Worm (Caenorhabditis elegans): ENCODE measurements around the gene cpg-7.

The cpg-7 gene

DNA sequence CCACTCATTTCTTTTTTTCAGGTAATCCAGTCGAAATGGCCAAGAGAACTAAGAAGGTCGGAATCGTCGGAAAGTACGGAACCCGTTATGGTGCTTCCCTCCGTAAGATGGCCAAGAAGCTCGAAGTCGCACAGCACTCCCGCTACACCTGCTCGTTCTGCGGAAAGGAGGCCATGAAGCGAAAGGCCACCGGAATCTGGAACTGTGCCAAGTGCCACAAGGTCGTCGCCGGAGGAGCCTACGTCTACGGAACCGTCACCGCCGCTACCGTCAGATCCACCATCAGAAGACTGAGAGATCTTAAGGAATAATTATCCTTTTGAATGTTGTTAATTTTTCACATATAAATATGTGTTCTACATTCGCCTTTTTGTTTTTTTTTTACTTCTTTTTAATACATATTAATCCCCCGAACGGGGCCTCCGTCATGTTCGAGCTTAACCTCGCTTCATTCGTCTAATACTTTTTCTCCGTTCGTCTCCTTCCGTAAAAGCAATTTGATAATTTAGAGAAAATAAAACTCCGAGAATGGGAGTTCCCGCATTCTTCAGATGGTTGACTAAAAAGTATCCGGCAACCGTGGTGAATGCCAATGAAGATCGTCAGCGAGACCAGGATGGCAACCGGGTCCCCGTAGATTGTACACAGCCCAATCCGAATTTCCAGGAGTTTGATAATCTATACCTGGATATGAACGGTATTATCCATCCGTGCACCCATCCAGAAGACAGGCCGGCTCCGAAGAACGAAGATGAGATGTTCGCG is 46.4 kb upstream of the cpg-7 start, which contains the start of the genes rpl-43 and xrn-2 (continued):
- TF ChIP-seq vab-7 (GFP tag; IDR thresholded peaks at IDR 0.05) (0 out of 2 replicates have a peak, but pooled peaks have one; percentile 10), ama-1 (optimal IDR thresholded peaks at IDR 0.05) (peak; percentile 65), Y5F2A.4 (GFP tag; optimal IDR thresholded peaks at IDR 0.05) (peak; percentile 78), lir-3 (tag; optimal IDR thresholded peaks at IDR 0.05) (no peak), daf-12 (tag; optimal IDR thresholded peaks at IDR 0.05) (no peak), Y105C5A.15 (GFP tag; IDR thresholded peaks at IDR 0.05) (0 out of 2 replicates have a peak, but pooled peaks have one; percentile 46), lin-15B (tag; optimal IDR thresholded peaks at IDR 0.05) (no peak), pha-4 (GFP tag; IDR thresholded peaks at IDR 0.05) (peak; percentile 52; the same call in 1 of the 2 replicates), pha-4 (tag; optimal IDR thresholded peaks at IDR 0.05) (no peak), unc-130 (GFP tag; optimal IDR thresholded peaks at IDR 0.05) (peak; percentile 54)

- TF ChIP-seq daf-12 (tag; optimal IDR thresholded peaks at IDR 0.05), result no peak
- TF ChIP-seq madf-9 (GFP tag; conservative IDR thresholded peaks at IDR 0.05), result peak; percentile 87
- TF ChIP-seq madf-5 (GFP tag; IDR thresholded peaks at IDR 0.05), result peak; percentile 50 to 62; a peak in 1 of 4 replicates
- TF ChIP-seq lin-1 (GFP tag; IDR thresholded peaks at IDR 0.05), result no peak
- peak; percentile 90 for TF ChIP-seq arid-1 (GFP tag; conservative IDR thresholded peaks at IDR 0.05)
- peak; percentile 54 for TF ChIP-seq sdz-12 (GFP tag; optimal IDR thresholded peaks at IDR 0.05)
- TF ChIP-seq Y105C5A.15 (GFP tag; IDR thresholded peaks at IDR 0.05), result no peak
- no peak for TF ChIP-seq R02D3.7 (tag; optimal IDR thresholded peaks at IDR 0.05)
- TF ChIP-seq unc-39 (tag; optimal IDR thresholded peaks at IDR 0.05), result no peak
- TF ChIP-seq daf-8 (GFP tag; IDR thresholded peaks at IDR 0.05), result no peak
- TF ChIP-seq dve-1 (tag; optimal IDR thresholded peaks at IDR 0.05; ENCODE audit: insufficient read depth), result peak; percentile 94
- TF ChIP-seq zag-1 (tag; optimal IDR thresholded peaks at IDR 0.05), result no peak
- no peak for TF ChIP-seq skn-1 (tag; optimal IDR thresholded peaks at IDR 0.05)
- peak; percentile 87; the same call in 1 of the 2 replicates for TF ChIP-seq D1046.2 (GFP tag; IDR thresholded peaks at IDR 0.05)
- TF ChIP-seq dmd-9 (GFP tag; IDR thresholded peaks at IDR 0.05), result peak; percentile 92
- TF ChIP-seq hlh-11 (tag; optimal IDR thresholded peaks at IDR 0.05), result peak; percentile 81
- peak; percentile 58 for TF ChIP-seq ztf-7 (tag; optimal IDR thresholded peaks at IDR 0.05)
- TF ChIP-seq mdl-1 (tag; optimal IDR thresholded peaks at IDR 0.05), result peak in 1 of 2 experiments; percentile 52
- no peak for TF ChIP-seq nhr-111 (GFP tag; optimal IDR thresholded peaks at IDR 0.05)
- no peak for TF ChIP-seq dmd-8 (GFP tag; IDR thresholded peaks at IDR 0.05)
- TF ChIP-seq aha-1 (tag), result peak; percentile 98
- no peak for TF ChIP-seq lir-3 (tag; optimal IDR thresholded peaks at IDR 0.05)
- peak in 1 of 2 experiments; percentile 93 for TF ChIP-seq hif-1 (tag; optimal IDR thresholded peaks at IDR 0.05)
- TF ChIP-seq lim-7 (GFP tag; IDR thresholded peaks at IDR 0.05), result 0 out of 2 replicates have a peak, but pooled peaks have one; percentile 52
- TF ChIP-seq attf-4 (tag; optimal IDR thresholded peaks at IDR 0.05), result no peak
- no peak for TF ChIP-seq zip-11 (GFP tag; IDR thresholded peaks at IDR 0.05)
- TF ChIP-seq Y75B8A.6 (GFP tag; IDR thresholded peaks at IDR 0.05), result no peak
- peak; percentile 79 for TF ChIP-seq T26A8.4 (GFP tag; IDR thresholded peaks at IDR 0.05)
- peak; percentile 0 for TF ChIP-seq nhr-10 (tag; optimal IDR thresholded peaks at IDR 0.05)
- TF ChIP-seq fkh-10 (GFP tag; optimal IDR thresholded peaks at IDR 0.05), result peak; percentile 86
- TF ChIP-seq snpc-1.2 (GFP tag; IDR thresholded peaks at IDR 0.05), result no peak
- TF ChIP-seq cey-2 (tag; optimal IDR thresholded peaks at IDR 0.05; ENCODE audit: borderline replicate concordance, insufficient read depth), result no peak
- TF ChIP-seq lin-39 (tag; optimal IDR thresholded peaks at IDR 0.05), result no peak
- no peak for TF ChIP-seq set-16 (GFP tag; IDR thresholded peaks at IDR 0.05)
- peak; percentile 97 for TF ChIP-seq ZK337.2 (GFP tag; IDR thresholded peaks at IDR 0.05)
- peak; percentile 99 for TF ChIP-seq nhr-77 (tag; optimal IDR thresholded peaks at IDR 0.05)
- TF ChIP-seq snpc-4 (tag; optimal IDR thresholded peaks at IDR 0.05), result peak; percentile 59
- TF ChIP-seq fos-1 (tag; optimal IDR thresholded peaks at IDR 0.05), result no peak
- peak; percentile 73 for TF ChIP-seq ama-1 (optimal IDR thresholded peaks at IDR 0.05)
- 0 out of 2 replicates have a peak, but pooled peaks have one; percentile 45 for TF ChIP-seq tra-1 (GFP tag; IDR thresholded peaks at IDR 0.05)
- peak; percentile 71 for TF ChIP-seq spr-1 (tag; optimal IDR thresholded peaks at IDR 0.05)
- TF ChIP-seq hmg-1.1 (GFP tag; IDR thresholded peaks at IDR 0.05), result peak; percentile 82
Measured at ce11 chrII:14154357-14154756, 45.3 kb upstream of the cpg-7 start, which contains the start of gene Y48B6A.1. Y48B6A.1 (minus strand) TSS chrII:14154373.

Data from whole organism, L4 larva.